Worm (Caenorhabditis elegans) whole organism, L4/young adult: ENCODE data around the gene ipla-6.
"Not testable (repeated sequence)": the region's sequence is repeated elsewhere in the genome, so short reads cannot be mapped to it uniquely, and the experiment has no call there.

ENCODE experiments used
- W03F9.2 ChIP-seq: fragments of 150-350 bp; optimal IDR thresholded peaks from 2 replicates; lab custom pipeline; 2014; ENCODE audit warnings: missing biosample characterization, missing genetic modification characterization
- dao-5 ChIP-seq: sonication (generic microtip); optimal IDR thresholded peaks from 2 replicates; lab custom pipeline; 2016; ENCODE audit warnings: missing genotype, missing genetic modification characterization, moderate library complexity, missing compliant biosample characterization
- him-1 ChIP-seq: sonication (generic microtip); optimal IDR thresholded peaks from 2 replicates; lab custom pipeline; 2016; ENCODE audit warnings: missing genotype, missing genetic modification reagents, missing genetic modification characterization, missing compliant biosample characterization

Gene ipla-6

DNA sequence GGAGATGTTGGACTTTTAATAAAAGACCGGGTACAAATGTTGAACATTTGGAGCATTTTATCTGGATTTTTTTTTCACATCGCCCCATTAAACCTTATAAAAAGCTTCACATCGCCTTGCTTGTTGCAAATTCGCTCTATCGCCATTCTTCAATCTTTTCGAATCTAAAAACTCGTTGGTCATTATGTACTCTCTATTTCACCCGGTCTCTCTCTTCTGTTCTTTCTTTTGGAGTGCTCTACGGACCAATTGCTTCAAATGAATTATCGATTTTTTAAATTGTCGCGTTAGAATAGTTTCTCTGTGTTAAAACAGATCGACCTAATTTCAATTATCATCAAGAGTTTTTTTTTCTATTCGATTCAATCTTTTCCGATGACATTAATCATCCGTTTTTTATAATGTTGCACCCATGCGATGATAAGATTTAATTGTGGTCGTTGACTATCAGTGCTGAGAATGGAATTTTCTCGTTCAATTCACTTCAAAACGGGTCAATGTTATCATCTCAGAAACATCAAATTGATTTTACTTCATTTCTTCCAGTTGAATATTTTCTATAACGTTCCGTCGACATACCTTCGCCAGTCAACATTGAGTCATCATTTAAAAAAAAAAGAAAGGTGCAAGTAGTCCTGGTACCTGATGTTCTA, 10.0 kb upstream of the ipla-6 start:
- TF ChIP-seq dao-5: no peak
- peak; percentile 60 for TF ChIP-seq W03F9.2 (tag; lab: Kevin White, UChicago)
- TF ChIP-seq him-1 (tag; lab: Kevin White, UChicago): no peak

DNA sequence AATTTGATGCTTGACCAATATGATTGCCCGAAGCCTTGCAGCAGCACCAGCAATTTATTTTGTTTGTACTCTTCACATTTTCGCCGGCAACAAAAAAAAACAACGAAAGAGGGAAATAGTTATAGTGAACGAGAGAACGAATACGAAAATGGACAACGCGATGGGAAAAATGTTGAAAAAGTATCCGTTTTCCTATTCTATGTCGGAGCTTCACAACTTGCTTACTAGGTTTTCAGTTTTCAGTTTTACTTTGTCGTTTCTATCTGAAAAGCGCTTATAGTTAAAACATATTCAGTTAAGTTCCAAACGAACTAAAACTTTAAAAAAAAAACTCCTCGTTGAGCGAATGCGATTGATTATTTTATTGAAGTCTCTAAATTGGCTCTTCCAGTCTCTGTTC, 9.3 kb upstream of the ipla-6 start:
- TF ChIP-seq dao-5: no peak
- no peak for TF ChIP-seq him-1 (tag; lab: Kevin White, UChicago)
- no peak for TF ChIP-seq W03F9.2 (tag; lab: Kevin White, UChicago)

DNA sequence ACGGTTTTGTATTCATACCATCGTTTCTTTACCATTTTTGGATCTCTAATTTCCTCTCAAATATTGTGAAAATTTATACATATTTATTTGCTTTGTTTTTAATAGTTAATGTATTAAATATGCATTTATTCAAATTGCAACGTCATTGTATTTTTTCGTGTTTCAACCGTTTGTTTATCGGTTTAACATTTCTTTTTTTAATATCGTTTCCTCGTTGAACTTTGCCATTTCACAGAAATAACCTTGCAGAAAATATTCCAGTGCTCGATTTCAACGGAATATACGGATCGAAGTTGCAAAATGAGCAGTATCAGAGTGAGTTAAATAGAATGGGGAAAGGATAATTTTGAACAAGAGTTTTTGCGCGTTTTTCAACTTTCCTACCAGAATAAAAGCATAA, 8.1 kb upstream of the ipla-6 start, which contains the start of gene seu-1:
Gene seu-1 (plus strand): TSS at position 301 of the 400 bp plus-strand sequence.
- no peak for TF ChIP-seq dao-5
- no peak for TF ChIP-seq W03F9.2 (tag; lab: Kevin White, UChicago)
- no peak for TF ChIP-seq him-1 (tag; lab: Kevin White, UChicago)

DNA sequence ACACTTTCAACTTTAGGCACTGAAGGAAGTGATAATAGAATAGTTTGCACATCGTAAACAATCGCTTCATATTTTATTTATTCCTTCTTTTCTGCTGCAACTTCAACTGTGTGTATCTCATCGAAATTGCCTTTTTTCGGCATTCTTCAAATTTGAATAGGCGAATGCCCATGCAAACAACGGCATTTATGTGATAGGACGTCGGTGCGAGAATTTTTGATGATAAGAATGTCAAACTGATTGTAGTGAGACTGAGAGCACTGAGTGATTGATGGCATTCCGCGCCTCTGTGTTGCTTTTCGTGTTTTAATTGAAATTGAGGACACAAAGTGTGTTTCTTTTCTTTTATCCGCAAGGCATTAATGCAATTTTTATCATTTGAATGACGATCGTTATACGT, 6.7 kb upstream of the ipla-6 start:
- TF ChIP-seq him-1 (tag; lab: Kevin White, UChicago) (no peak), dao-5 (no peak), W03F9.2 (tag; lab: Kevin White, UChicago) (peak; percentile 21)

DNA sequence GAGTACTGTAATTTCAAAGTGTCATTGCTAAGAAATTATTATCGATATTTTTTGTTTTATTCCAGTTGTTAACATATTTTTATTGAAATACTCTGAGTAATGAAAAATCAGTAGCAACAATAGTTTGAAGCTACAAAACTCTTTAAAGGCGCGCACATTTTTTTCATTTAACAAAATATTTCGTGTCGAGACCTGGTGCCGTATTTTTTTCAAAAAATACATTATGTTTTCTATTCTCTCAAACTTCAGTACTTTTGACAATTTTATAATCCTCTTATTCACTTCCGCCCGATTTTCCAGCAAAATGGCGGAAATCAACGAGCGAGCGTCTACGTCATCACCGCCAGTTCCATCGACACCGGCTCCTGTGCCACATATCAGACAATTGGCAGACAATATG, 3.5 kb upstream of the ipla-6 start, which contains the start of gene blos-2:
Gene blos-2 (plus strand): TSS at position 301 of the 400 bp plus-strand sequence.
- TF ChIP-seq dao-5: no peak
- no peak for TF ChIP-seq W03F9.2 (tag; lab: Kevin White, UChicago)
- no peak for TF ChIP-seq him-1 (tag; lab: Kevin White, UChicago)

DNA sequence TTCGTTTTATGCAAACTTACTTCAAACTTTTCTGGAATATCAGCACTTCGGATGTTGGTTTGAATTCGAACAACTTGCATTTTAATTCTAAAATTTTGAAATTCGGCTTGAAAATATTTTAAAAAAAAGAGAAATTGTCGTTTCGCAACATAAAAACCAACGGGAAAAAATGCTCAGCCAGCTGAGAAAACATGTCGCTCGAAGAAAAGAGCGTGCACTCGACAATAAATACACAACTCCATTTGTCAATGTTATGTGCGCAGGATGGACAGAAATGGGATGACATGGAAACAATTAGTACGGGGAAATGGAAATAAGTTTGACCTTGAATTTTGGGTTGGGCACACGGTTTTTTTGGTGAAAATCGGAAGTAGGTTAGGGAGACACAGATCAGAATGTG, 1.5 kb upstream of the ipla-6 start, which contains the start of gene mif-4:
Gene mif-4 (minus strand): TSS at position 87 of the 400 bp plus-strand sequence.
- TF ChIP-seq dao-5 (no peak), him-1 (tag; lab: Kevin White, UChicago) (no peak), W03F9.2 (tag; lab: Kevin White, UChicago) (no peak)

DNA sequence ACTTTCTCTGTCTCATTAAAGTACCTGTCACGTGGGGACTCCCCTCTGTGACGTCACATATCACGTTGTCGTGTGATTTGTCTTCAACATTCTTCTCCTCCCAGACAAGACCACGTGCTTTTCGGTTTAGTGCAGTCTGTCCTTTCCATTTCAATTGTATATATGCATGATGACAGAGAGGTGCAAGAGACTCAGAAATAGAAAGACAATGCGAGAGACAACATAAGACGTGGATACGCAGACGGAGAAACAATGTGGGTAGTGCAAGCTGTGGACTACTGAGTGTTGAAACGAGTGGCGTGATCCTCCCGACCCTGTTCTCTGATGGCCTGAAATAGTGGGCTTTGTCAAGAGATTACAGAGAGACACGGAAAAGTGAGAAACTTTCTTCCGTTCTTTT, 705 bp upstream of the ipla-6 start:
- TF ChIP-seq W03F9.2 (tag; lab: Kevin White, UChicago): peak; percentile 95
- TF ChIP-seq him-1 (tag; lab: Kevin White, UChicago): peak; percentile 81
- TF ChIP-seq dao-5: no peak

DNA sequence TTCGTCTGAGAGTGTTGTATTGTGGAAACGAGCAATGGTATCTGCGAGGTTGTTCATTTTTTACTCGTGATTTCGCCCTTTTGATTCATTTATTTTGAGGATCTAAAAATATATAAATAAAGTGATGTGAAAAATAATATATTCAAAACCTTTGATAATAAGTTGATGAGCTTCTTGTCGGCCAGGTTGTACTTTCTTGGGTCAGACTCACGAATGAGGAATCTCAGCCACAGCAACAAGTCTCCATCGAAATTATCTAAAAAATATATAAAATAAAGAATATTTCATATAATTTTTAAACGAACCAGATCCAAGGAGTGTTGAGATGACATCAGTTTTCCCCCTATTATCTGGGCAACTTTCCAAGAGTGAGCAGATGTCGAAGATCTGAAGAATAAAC, 5.0 kb downstream of the ipla-6 start, which contains the start of gene Y73B6BL.288:
Gene Y73B6BL.288 (minus strand): TSS at position 101 of the 400 bp plus-strand sequence.
- TF ChIP-seq W03F9.2 (tag; lab: Kevin White, UChicago): no peak
- TF ChIP-seq him-1 (tag; lab: Kevin White, UChicago): no peak
- TF ChIP-seq dao-5: no peak

DNA sequence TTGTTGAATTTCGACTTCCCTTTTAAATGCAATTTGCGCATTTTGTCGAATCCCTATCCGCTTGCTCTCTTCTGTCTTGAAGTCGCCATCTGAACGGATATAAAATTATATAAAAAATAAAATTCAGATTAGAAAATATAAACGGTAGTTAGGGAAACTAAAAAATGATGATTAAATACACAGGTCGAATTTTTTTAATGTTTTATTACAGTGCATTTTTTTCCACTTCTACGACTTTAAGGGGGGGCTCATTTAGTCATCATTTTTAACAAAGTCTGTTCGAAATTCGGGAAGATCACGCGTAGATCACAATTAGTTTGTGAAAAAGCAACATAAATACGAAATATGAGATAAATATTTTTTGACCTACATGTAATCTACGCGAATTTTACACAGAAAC, 5.4 kb downstream of the ipla-6 start, which contains the start of gene Y73B6BL.14:
Gene Y73B6BL.14 (minus strand): TSS at position 101 of the 400 bp plus-strand sequence.
- TF ChIP-seq W03F9.2 (tag; lab: Kevin White, UChicago) (no peak), dao-5 (no peak), him-1 (tag; lab: Kevin White, UChicago) (no peak)

DNA sequence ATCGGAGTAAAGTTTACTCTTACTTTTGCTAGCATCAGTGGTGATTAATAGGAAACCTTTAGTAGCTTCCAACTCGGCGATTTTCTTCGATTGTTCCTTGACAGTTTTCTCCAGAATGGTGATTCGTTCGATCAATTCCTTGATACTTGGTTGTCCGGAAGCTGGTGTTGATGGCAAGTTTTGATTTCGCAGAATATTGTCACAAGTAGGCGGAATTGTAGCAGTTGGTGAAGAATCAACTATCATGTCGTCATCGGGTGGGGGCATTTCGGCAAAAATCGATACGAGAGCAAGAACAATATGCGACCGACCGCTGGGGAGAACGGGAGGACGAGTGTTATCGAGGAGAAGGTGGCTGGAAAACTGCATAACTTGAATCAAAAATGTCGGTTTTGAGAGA, 9.8 kb downstream of the ipla-6 start, which contains the start of gene Y73B6BL.289:
Gene Y73B6BL.289 (plus strand): TSS at position 301 of the 400 bp plus-strand sequence.
- not testable (repeated sequence) for TF ChIP-seq dao-5; W03F9.2 (tag; lab: Kevin White, UChicago); him-1 (tag; lab: Kevin White, UChicago)

DNA sequence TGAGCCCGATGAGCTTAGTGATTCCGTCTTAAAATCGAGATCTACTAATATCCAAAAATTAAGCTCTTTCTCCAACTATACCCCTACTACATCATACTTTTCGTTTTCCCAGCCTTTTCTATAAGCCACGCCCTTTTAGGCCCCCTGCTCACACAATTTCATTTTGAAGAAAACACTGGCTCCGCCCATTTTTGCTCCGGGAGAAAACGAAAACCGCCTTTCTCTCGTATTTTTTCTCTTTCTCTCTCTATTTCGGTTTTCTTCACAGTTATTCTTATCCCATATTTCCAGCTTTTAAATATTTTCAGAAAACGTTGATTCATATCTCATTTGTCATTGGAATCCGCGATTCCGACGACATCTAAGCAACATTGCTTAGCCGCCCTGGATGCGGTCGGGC, 24.2 kb downstream of the ipla-6 start, which contains the start of gene Y73B6BL.47:
Gene Y73B6BL.47 (plus strand): TSS at position 301 of the 400 bp plus-strand sequence.
- TF ChIP-seq dao-5 (no peak), him-1 (tag; lab: Kevin White, UChicago) (no peak), W03F9.2 (tag; lab: Kevin White, UChicago) (no peak)

DNA sequence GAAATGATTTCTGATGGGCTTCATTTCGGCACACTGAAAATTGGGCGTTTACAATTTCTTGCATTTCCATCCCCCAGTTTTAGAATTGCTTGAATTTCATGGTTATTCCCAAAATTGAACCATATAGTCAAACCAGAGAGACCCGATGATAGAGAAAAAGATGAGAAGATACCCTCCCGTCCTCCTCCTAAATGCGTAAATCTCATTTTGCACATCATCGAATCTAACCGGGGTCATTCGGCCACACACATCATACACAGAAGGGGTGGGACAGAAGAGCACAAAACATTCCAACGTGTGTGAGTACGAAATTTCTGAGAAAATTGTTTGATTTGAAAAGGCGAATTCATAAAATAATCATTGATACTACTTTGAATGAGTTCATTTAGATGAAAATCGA, 26.2 kb downstream of the ipla-6 start:
- TF ChIP-seq W03F9.2 (tag; lab: Kevin White, UChicago): no peak
- no peak for TF ChIP-seq dao-5
- no peak for TF ChIP-seq him-1 (tag; lab: Kevin White, UChicago)

DNA sequence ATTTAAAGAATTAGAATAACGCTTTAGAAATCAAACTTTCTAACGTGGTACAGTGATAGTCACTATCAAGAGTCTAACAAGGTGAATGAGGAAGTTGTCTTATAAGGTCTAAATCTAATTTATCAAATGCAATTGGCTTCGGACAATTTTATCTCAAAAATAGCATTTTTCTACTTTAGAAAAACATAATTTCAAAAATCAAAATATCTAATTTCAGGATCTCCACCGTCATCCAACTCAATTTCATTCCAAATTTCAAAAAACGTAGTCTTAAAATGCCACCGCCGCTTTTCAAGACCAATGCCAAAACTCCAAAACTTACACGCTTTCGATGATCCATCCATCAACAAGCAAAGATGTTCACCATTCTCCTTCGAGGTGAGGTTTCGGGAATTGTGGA, 27.6 kb downstream of the ipla-6 start, which contains the start of gene Y73B6BL.270:
Gene Y73B6BL.270 (plus strand): TSS at position 301 of the 400 bp plus-strand sequence.
- TF ChIP-seq him-1 (tag; lab: Kevin White, UChicago): no peak
- no peak for TF ChIP-seq W03F9.2 (tag; lab: Kevin White, UChicago)
- TF ChIP-seq dao-5: no peak

DNA sequence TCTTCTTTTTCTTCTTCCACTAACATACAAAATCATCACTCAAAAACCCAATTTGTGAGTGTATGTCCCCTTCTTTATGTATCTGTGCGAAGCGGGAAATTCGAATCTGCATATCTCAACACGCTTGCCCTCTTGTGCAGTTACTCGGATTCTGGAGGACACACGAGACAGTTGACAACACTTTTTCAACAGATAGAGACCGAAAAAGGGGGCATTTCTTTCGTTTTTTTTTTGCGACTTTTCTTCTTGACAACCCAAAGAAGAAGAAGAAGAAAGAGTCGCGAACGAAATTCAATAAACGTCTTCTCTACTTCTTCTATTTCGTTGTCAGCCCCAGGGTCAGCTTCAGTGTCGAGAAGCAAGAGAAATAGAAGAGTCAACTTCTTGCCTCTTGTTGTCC, 28.6 kb downstream of the ipla-6 start:
- no peak for TF ChIP-seq dao-5
